Fruit fly (Drosophila melanogaster): ENCODE results near the gene gd.

The gd gene

dm6 chrX:12012149-12013097, 24.9 kb upstream of the gd start, which contains the start of the genes CG1492 and regucalcin (continued):
- TF ChIP-seq tna (GFP tag; IDR thresholded peaks at IDR 0.05; ENCODE audit: partially characterized antibody) (0 out of 2 replicates have a peak, but pooled peaks have one; percentile 25), Rfx (GFP tag; IDR thresholded peaks at IDR 0.05) (peak; percentile 22; the same call in 1 of the 2 replicates), tll (GFP tag; optimal IDR thresholded peaks at IDR 0.05) (peak in 1 of 2 experiments; percentile 37), CG34376 (GFP tag; optimal IDR thresholded peaks at IDR 0.05) (peak; percentile 7), fd102C (GFP tag; optimal IDR thresholded peaks at IDR 0.05) (no peak), MBD-R2 (GFP tag; IDR thresholded peaks at IDR 0.05) (peak; percentile 50; the same call in 1 of the 2 replicates), Nf-YA (GFP tag; IDR thresholded peaks at IDR 0.05) (no peak), MESR4 (GFP tag; optimal IDR thresholded peaks at IDR 0.05) (peak; percentile 29), gro (GFP tag; optimal IDR thresholded peaks at IDR 0.05) (no peak), Mad (GFP tag; optimal IDR thresholded peaks at IDR 0.05) (no peak), Atf6 (GFP tag; IDR thresholded peaks at IDR 0.05) (no peak), CG17328 (GFP tag; IDR thresholded peaks at IDR 0.05) (no peak), sens (GFP tag) (peak; percentile 7), chinmo (GFP tag; IDR thresholded peaks at IDR 0.05; ENCODE audit: partially characterized antibody) (0 out of 4 replicates have a peak, but pooled peaks have one; percentile 42), Neu2 (GFP tag; optimal IDR thresholded peaks at IDR 0.05; ENCODE audit: borderline replicate concordance) (no peak), CG8290 (GFP tag; optimal IDR thresholded peaks at IDR 0.05) (peak; percentile 32), CG8290 (tag; optimal IDR thresholded peaks at IDR 0.05) (peak in 1 of 2 experiments; percentile 14), pzg (GFP tag; optimal IDR thresholded peaks at IDR 0.05) (peak; percentile 85), Scr (GFP tag; IDR thresholded peaks at IDR 0.05; ENCODE audit: partially characterized antibody) (peak; percentile 34; the same call in 1 of the 2 replicates), Sry-δ (GFP tag; optimal IDR thresholded peaks at IDR 0.05) (peak; percentile 89), CG6791 (GFP tag; IDR thresholded peaks at IDR 0.05; ENCODE audit: partially characterized antibody) (0 out of 3 replicates have a peak, but pooled peaks have one; percentile 22), unc-4 (GFP tag; IDR thresholded peaks at IDR 0.05; ENCODE audit: partially characterized antibody) (peak; percentile 46; the same call in 1 of the 2 replicates), CG34224 (GFP tag; IDR thresholded peaks at IDR 0.05; ENCODE audit: partially characterized antibody) (peak; percentile 50; the same call in 1 of the 3 replicates), HLH4C (GFP tag; IDR thresholded peaks at IDR 0.05; ENCODE audit: partially characterized antibody) (0 out of 3 replicates have a peak, but pooled peaks have one; percentile 42), Myb (GFP tag; optimal IDR thresholded peaks at IDR 0.05) (peak; percentile 89), gfzf (GFP tag; optimal IDR thresholded peaks at IDR 0.05) (peak; percentile 41), CG33213 (GFP tag; optimal IDR thresholded peaks at IDR 0.05) (peak; percentile 13), MTF-1 (GFP tag; optimal IDR thresholded peaks at IDR 0.05; ENCODE audit: borderline replicate concordance) (no peak), CG17912 (GFP tag; optimal IDR thresholded peaks at IDR 0.05) (no peak), CG4360 (GFP tag; IDR thresholded peaks at IDR 0.05) (peak; percentile 83), so (GFP tag; IDR thresholded peaks at IDR 0.05) (no peak), CG14860 (GFP tag; IDR thresholded peaks at IDR 0.05; ENCODE audit: partially characterized antibody) (0 out of 3 replicates have a peak, but pooled peaks have one; percentile 36), phol (tag; optimal IDR thresholded peaks at IDR 0.05) (peak; percentile 28), Sin3A (optimal IDR thresholded peaks at IDR 0.05) (peak; percentile 44)

dm6 chrX:12007593-12007992, 20.0 kb upstream of the gd start:
- TF ChIP-seq Trl (optimal IDR thresholded peaks at IDR 0.05) = peak; percentile 71 to 77
- no peak for TF ChIP-seq Trl (GFP tag; optimal IDR thresholded peaks at IDR 0.05)
- TF ChIP-seq BtbVII (GFP tag; optimal IDR thresholded peaks at IDR 0.05) = no peak
- no peak for TF ChIP-seq jumu (GFP tag; optimal IDR thresholded peaks at IDR 0.05)
- TF ChIP-seq Pdp1 (GFP tag; optimal IDR thresholded peaks at IDR 0.05) = no peak
- peak; percentile 60 for TF ChIP-seq CG1832 (GFP tag; optimal IDR thresholded peaks at IDR 0.05)
- TF ChIP-seq sens (GFP tag) = peak; percentile 28
- TF ChIP-seq grn (GFP tag; optimal IDR thresholded peaks at IDR 0.05) = peak; percentile 15
- peak; percentile 92 for TF ChIP-seq sd (tag; optimal IDR thresholded peaks at IDR 0.05)
- TF ChIP-seq yki (optimal IDR thresholded peaks at IDR 0.05) = peak; percentile 44
- TF ChIP-seq CG11093 (GFP tag; IDR thresholded peaks at IDR 0.05) = no peak
- peak; percentile 77 for TF ChIP-seq CG12769 (tag; optimal IDR thresholded peaks at IDR 0.05)
